Fruit fly (Drosophila melanogaster) whole organism, adult: ENCODE data around the gene GATAd.
A peak's percentile ranks its signal among the peaks of the same experiment; 100 is the strongest.

Source experiments
- CG11617 ChIP-seq: fragments of 200-800 bp; sonication (Bioruptor generic); optimal IDR thresholded peaks from 2 replicates; lab custom pipeline; 2017; ENCODE audit warnings: mild to moderate bottlenecking, missing biosample characterization, missing genetic modification reagents, missing genetic modification characterization
- CG12768 ChIP-seq: fragments of 200-800 bp; sonication (Bioruptor generic); optimal IDR thresholded peaks from 2 replicates; lab custom pipeline; 2017; ENCODE audit warnings: missing biosample characterization, missing genetic modification characterization, mild to moderate bottlenecking, moderate library complexity, missing genetic modification reagents
- CG14711 ChIP-seq: fragments of 200-800 bp; sonication (Bioruptor generic); optimal IDR thresholded peaks from 2 replicates; lab custom pipeline; 2018; ENCODE audit warnings: missing biosample characterization, mild to moderate bottlenecking, missing genetic modification characterization, moderate library complexity
- CG1620 ChIP-seq: fragments of 200-800 bp; sonication (Bioruptor generic); optimal IDR thresholded peaks from 2 replicates; lab custom pipeline; 2016; ENCODE audit warnings: missing biosample characterization, missing genetic modification characterization
- CG33017 ChIP-seq: fragments of 200-800 bp; sonication (Bioruptor generic); optimal IDR thresholded peaks from 2 replicates; lab custom pipeline; 2018; ENCODE audit warnings: missing biosample characterization, mild to moderate bottlenecking, missing genetic modification characterization, moderate library complexity
- CG5204 ChIP-seq: fragments of 200-800 bp; sonication (Bioruptor generic); optimal IDR thresholded peaks from 2 replicates; lab custom pipeline; 2016; ENCODE audit warnings: missing biosample characterization, missing genetic modification characterization
- CG7045 ChIP-seq: fragments of 200-800 bp; sonication (Bioruptor generic); optimal IDR thresholded peaks from 2 replicates; lab custom pipeline; 2017; ENCODE audit warnings: missing biosample characterization, mild to moderate bottlenecking, missing genetic modification characterization
- CG7101 ChIP-seq: fragments of 200-800 bp; sonication (Bioruptor generic); optimal IDR thresholded peaks from 2 replicates; lab custom pipeline; 2018; ENCODE audit warnings: missing biosample characterization, mild to moderate bottlenecking, missing genetic modification characterization, moderate library complexity
- Clk ChIP-seq: fragments of 200-800 bp; sonication (Bioruptor generic); optimal IDR thresholded peaks from 2 replicates; lab custom pipeline; 2017; ENCODE audit warnings: missing biosample characterization, missing genetic modification characterization
- Crg-1 ChIP-seq: fragments of 200-800 bp; sonication (Bioruptor generic); optimal IDR thresholded peaks from 2 replicates; lab custom pipeline; 2016; ENCODE audit warnings: missing biosample characterization, missing genetic modification characterization
- Hr96 ChIP-seq: fragments of 200-800 bp; sonication (Bioruptor generic); optimal IDR thresholded peaks from 2 replicates; lab custom pipeline; 2016; ENCODE audit warnings: missing biosample characterization, missing genetic modification characterization
- Mnt ChIP-seq: fragments of 200-800 bp; sonication (Bioruptor generic); optimal IDR thresholded peaks from 2 replicates; lab custom pipeline; 2016; ENCODE audit warnings: missing biosample characterization, mild to moderate bottlenecking, missing genetic modification characterization
- bab1 ChIP-seq: fragments of 200-800 bp; sonication (Bioruptor generic); optimal IDR thresholded peaks from 3 replicates; lab custom pipeline; 2019; ENCODE audit warnings: missing biosample characterization, mild to moderate bottlenecking, missing genetic modification characterization, moderate library complexity
- cic ChIP-seq: fragments of 200-800 bp; sonication (Bioruptor generic); optimal IDR thresholded peaks from 2 replicates; lab custom pipeline; 2017; ENCODE audit warnings: missing biosample characterization, mild to moderate bottlenecking, missing genetic modification characterization, moderate library complexity
- cnc ChIP-seq, 2 experiments: fragments of >200 bp; optimal IDR thresholded peaks; 2 replicates each; lab custom pipeline; 2017
- kay ChIP-seq: fragments of 200-800 bp; sonication (Bioruptor generic); peaks from one replicate; lab custom pipeline; 2016; ENCODE audit warnings: missing biosample characterization, missing genetic modification characterization, borderline replicate concordance
- ovo ChIP-seq: fragments of 200-800 bp; sonication (Bioruptor generic); optimal IDR thresholded peaks from 2 replicates; lab custom pipeline; 2016; ENCODE audit warnings: missing biosample characterization, missing genetic modification characterization
- pad ChIP-seq: fragments of 200-800 bp; sonication (Bioruptor generic); optimal IDR thresholded peaks from 3 replicates; lab custom pipeline; 2017; ENCODE audit warnings: missing biosample characterization, missing genetic modification characterization, mild to moderate bottlenecking, moderate library complexity, missing genetic modification reagents
- tj ChIP-seq: fragments of 200-800 bp; sonication (Bioruptor generic); optimal IDR thresholded peaks from 3 replicates; lab custom pipeline; 2017; ENCODE audit warnings: missing biosample characterization, mild to moderate bottlenecking, missing genetic modification characterization, moderate library complexity
- toe ChIP-seq: fragments of 200-800 bp; sonication (Bioruptor generic); optimal IDR thresholded peaks from 2 replicates; lab custom pipeline; 2016; ENCODE audit warnings: missing biosample characterization, missing genetic modification characterization

The GATAd gene

dm6 chr2L:10372297-10372696 is 38.8 kb downstream of the GATAd start:
- no peak for TF ChIP-seq CG12768 (GFP tag; lab: Kevin White, UChicago)

- TF ChIP-seq CG5204 (no peak), CG1620 (GFP tag; lab: Kevin White, UChicago) (no peak), CG7101 (no peak), Mnt (no peak), pad (no peak)
Measured at dm6 chr2L:10373605-10374269, 40.2 kb downstream of the GATAd start, which contains the start of gene rho-5. rho-5 (minus strand) TSS chr2L:10373900.

- TF ChIP-seq CG14711 (tag; lab: Kevin White, UChicago), result peak; percentile 70
- peak; percentile 8 for TF ChIP-seq ovo (GFP tag; lab: Kevin White, UChicago)
- peak; percentile 73 for TF ChIP-seq CG11617 (GFP tag; lab: Kevin White, UChicago)
- TF ChIP-seq toe (GFP tag; lab: Kevin White, UChicago), result no peak
- peak; percentile 38 for TF ChIP-seq bab1 (GFP tag; lab: Kevin White, UChicago)
- peak; percentile 79 for TF ChIP-seq CG33017 (tag; lab: Kevin White, UChicago)
- peak; percentile 74 for TF ChIP-seq CG7101
- no peak for TF ChIP-seq Crg-1 (GFP tag; lab: Kevin White, UChicago)
- TF ChIP-seq CG5204, result no peak
- TF ChIP-seq tj (GFP tag; lab: Kevin White, UChicago), result peak; percentile 40
- peak; percentile 29 for TF ChIP-seq CG12768 (GFP tag; lab: Kevin White, UChicago)
- no peak for TF ChIP-seq Clk (GFP tag; lab: Kevin White, UChicago)
- TF ChIP-seq CG7045 (GFP tag; lab: Kevin White, UChicago), result peak; percentile 63
- no peak for TF ChIP-seq kay (GFP tag; lab: Kevin White, UChicago)
- TF ChIP-seq cnc (optimal IDR thresholded peaks at IDR 0.05; lab: Kevin White, UChicago), result no peak
- TF ChIP-seq cic, result peak; percentile 38
- TF ChIP-seq CG1620 (GFP tag; lab: Kevin White, UChicago), result no peak
- no peak for TF ChIP-seq pad
- peak; percentile 13 for TF ChIP-seq Mnt
- no peak for TF ChIP-seq Hr96 (GFP tag; lab: Kevin White, UChicago)
Measured at dm6 chr2L:10375464-10376236, 42.1 kb downstream of the GATAd start, which contains the start of the genes CG33303 and dpr19. CG33303 (minus strand) TSS chr2L:10375757. dpr19 (plus strand) TSS chr2L:10376168.

dm6 chr2L:10376276-10376675 is 42.7 kb downstream of the GATAd start:
- TF ChIP-seq CG7101 (no peak), bab1 (GFP tag; lab: Kevin White, UChicago) (no peak), Crg-1 (GFP tag; lab: Kevin White, UChicago) (no peak), ovo (GFP tag; lab: Kevin White, UChicago) (no peak), CG5204 (no peak), Hr96 (GFP tag; lab: Kevin White, UChicago) (no peak), kay (GFP tag; lab: Kevin White, UChicago) (no peak), CG7045 (GFP tag; lab: Kevin White, UChicago) (no peak), toe (GFP tag; lab: Kevin White, UChicago) (no peak), CG1620 (GFP tag; lab: Kevin White, UChicago) (no peak), pad (no peak), Clk (GFP tag; lab: Kevin White, UChicago) (no peak), cnc (optimal IDR thresholded peaks at IDR 0.05; lab: Kevin White, UChicago) (no peak), cic (no peak), CG11617 (GFP tag; lab: Kevin White, UChicago) (no peak)

- TF ChIP-seq tj (GFP tag; lab: Kevin White, UChicago) (no peak), CG7101 (no peak), kay (GFP tag; lab: Kevin White, UChicago) (no peak), Mnt (no peak), pad (no peak), CG14711 (tag; lab: Kevin White, UChicago) (no peak), toe (GFP tag; lab: Kevin White, UChicago) (no peak), CG1620 (GFP tag; lab: Kevin White, UChicago) (no peak), CG12768 (GFP tag; lab: Kevin White, UChicago) (no peak), CG7045 (GFP tag; lab: Kevin White, UChicago) (no peak), ovo (GFP tag; lab: Kevin White, UChicago) (no peak), CG33017 (tag; lab: Kevin White, UChicago) (no peak), Hr96 (GFP tag; lab: Kevin White, UChicago) (no peak), CG11617 (GFP tag; lab: Kevin White, UChicago) (no peak), cic (no peak), CG5204 (no peak)
Measured at dm6 chr2L:10378631-10379030, 45.1 kb downstream of the GATAd start.

- no peak for TF ChIP-seq CG7101
- peak; percentile 15 for TF ChIP-seq bab1 (GFP tag; lab: Kevin White, UChicago)
Measured at dm6 chr2L:10379865-10380264, 46.3 kb downstream of the GATAd start, which contains the start of gene gny. gny (plus strand) TSS chr2L:10380103.
